Worm (Caenorhabditis elegans): Measurements from ENCODE around the gene hsp-110.

- TF ChIP-seq syd-9 (tag; optimal IDR thresholded peaks at IDR 0.05) (no peak), hlh-13 (GFP tag; optimal IDR thresholded peaks at IDR 0.05) (no peak)
These were observed 34.7 kb downstream of the hsp-110 start for ce11 chrIII:8411976-8412375.
